Worm (Caenorhabditis elegans) whole organism, young adult: ENCODE results near the gene Y51A2D.18.

Experiments used
- D2030.7 ChIP-seq: fragments of 200-800 bp; sonication (Bioruptor generic); IDR thresholded peaks from 2 replicates; pipeline ENCODE4 v1.3.6; 2022; ENCODE audit warnings: missing genetic modification reagents, missing genetic modification characterization, missing compliant biosample characterization
- F37B4.10 ChIP-seq: fragments of 200-800 bp; sonication (Bioruptor generic); IDR thresholded peaks from 2 replicates; pipeline ENCODE4 v1.3.6; 2022; ENCODE audit warnings: missing genetic modification characterization, missing compliant biosample characterization
- F39B2.1 ChIP-seq: fragments of 200-800 bp; sonication (Bioruptor generic); IDR thresholded peaks from 2 replicates; pipeline ENCODE4 v1.3.6; 2022; ENCODE audit warnings: missing genetic modification reagents, missing genetic modification characterization, missing compliant biosample characterization
- K11D2.4 ChIP-seq: fragments of 200-800 bp; sonication (Bioruptor generic); IDR thresholded peaks from 2 replicates; pipeline ENCODE4 v1.3.6; 2022; ENCODE audit warnings: missing genetic modification reagents, missing genetic modification characterization, missing compliant biosample characterization
- T07F8.4 ChIP-seq: sonication (generic microtip); optimal IDR thresholded peaks from 2 replicates; lab custom pipeline; 2016; ENCODE audit warnings: mild to moderate bottlenecking, missing genetic modification characterization, moderate library complexity, missing compliant biosample characterization
- ama-1 ChIP-seq, 3 experiments: fragments of 150-350 bp in 1 of 3; sonication (generic microtip) in 2 of 3; optimal IDR thresholded peaks; 2 replicates each; lab custom pipeline; 2014 to 2018; ENCODE audit warnings: missing biosample characterization in 2 of 3, missing genetic modification characterization in 2 of 3, missing genetic modification reagents in 2 of 3
- attf-3 ChIP-seq: fragments of 200-800 bp; sonication (Bioruptor generic); conservative IDR thresholded peaks from 2 replicates; pipeline ENCODE4 v1.3.6; 2022; ENCODE audit warnings: missing genetic modification reagents, missing genetic modification characterization, missing compliant biosample characterization
- bed-2 ChIP-seq: fragments of 200-800 bp; sonication (Bioruptor generic); IDR thresholded peaks from 2 replicates; pipeline ENCODE4 v1.3.6; 2022; ENCODE audit warnings: missing genetic modification reagents, missing genetic modification characterization, missing compliant biosample characterization
- dox-1 ChIP-seq: fragments of 200-800 bp; sonication (Bioruptor generic); IDR thresholded peaks from 2 replicates; pipeline ENCODE4 v1.3.6; 2022; ENCODE audit warnings: missing genetic modification reagents, missing genetic modification characterization, missing compliant biosample characterization
- dpl-1 ChIP-seq: fragments of 150-350 bp; optimal IDR thresholded peaks from 2 replicates; lab custom pipeline; 2014; ENCODE audit warnings: missing biosample characterization, missing genetic modification reagents, missing genetic modification characterization
- mel-28 ChIP-seq: sonication (generic microtip); optimal IDR thresholded peaks from 2 replicates; lab custom pipeline; 2016; ENCODE audit warnings: borderline replicate concordance, mild to moderate bottlenecking, missing genetic modification characterization, missing compliant biosample characterization
- pha-4 ChIP-seq: fragments of 150-350 bp; sonication (generic microtip); optimal IDR thresholded peaks from 2 replicates; lab custom pipeline; 2014; ENCODE audit warnings: missing biosample characterization, missing genetic modification reagents, missing genetic modification characterization
- rcor-1 ChIP-seq: fragments of 200-800 bp; sonication (Bioruptor generic); IDR thresholded peaks from 2 replicates; pipeline ENCODE4 v1.3.6; 2022; ENCODE audit warnings: missing genetic modification reagents, missing genetic modification characterization, missing compliant biosample characterization
- sea-2 ChIP-seq: fragments of 200-800 bp; sonication (Bioruptor generic); IDR thresholded peaks from 2 replicates; pipeline ENCODE4 v1.3.6; 2022; ENCODE audit warnings: missing genetic modification characterization, missing compliant biosample characterization

DNA sequence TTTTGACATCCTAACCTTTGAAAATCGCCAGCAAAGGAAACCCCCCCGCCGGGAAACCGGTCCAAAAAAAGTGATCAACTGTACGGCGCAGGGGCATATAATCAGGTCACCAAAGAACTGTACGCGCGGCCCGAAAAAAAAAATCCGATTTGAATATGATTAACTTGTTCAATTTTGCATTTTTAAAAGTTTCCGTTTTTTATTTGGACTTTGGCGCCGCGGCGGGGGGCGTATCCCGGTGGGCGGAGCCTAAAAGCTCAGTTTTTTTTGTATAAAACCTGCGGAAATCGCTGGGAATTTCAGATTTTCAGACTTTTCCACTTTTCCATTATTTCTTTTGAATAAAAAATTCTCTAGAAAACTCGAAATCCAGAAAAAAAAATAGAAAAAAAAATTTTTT is 37.4 kb upstream of the Y51A2D.18 start, which contains the start of gene hmit-1.2:
- TF ChIP-seq dpl-1 (GFP tag; lab: Kevin White, UChicago) (no peak), attf-3 (no peak), pha-4 (tag; lab: Kevin White, UChicago) (no peak), rcor-1 (no peak), K11D2.4 (GFP tag; lab: Robert Waterston, UW) (no peak), ama-1 (optimal IDR thresholded peaks at IDR 0.05; lab: Kevin White, UChicago) (no peak), ama-1 (GFP tag; optimal IDR thresholded peaks at IDR 0.05; lab: Kevin White, UChicago) (no peak), F37B4.10 (GFP tag; lab: Robert Waterston, UW) (no peak), bed-2 (no peak), sea-2 (GFP tag; lab: Robert Waterston, UW) (no peak), D2030.7 (no peak), T07F8.4 (no peak), mel-28 (no peak), dox-1 (GFP tag; lab: Robert Waterston, UW) (no peak), F39B2.1 (no peak)
